Worm (Caenorhabditis elegans) whole organism, late embryonic: Measurements from ENCODE around the gene cct-1.

Source experiments
- T23F11.4 ChIP-seq: fragments of 200-800 bp; sonication (Bioruptor generic); optimal IDR thresholded peaks from 2 replicates; lab custom pipeline; 2018; ENCODE audit warnings: mild to moderate bottlenecking, missing genetic modification characterization, missing compliant biosample characterization
- ama-1 ChIP-seq: fragments of 150-350 bp; optimal IDR thresholded peaks from 2 replicates; lab custom pipeline; 2014
- ceh-48 ChIP-seq: sonication (generic microtip); optimal IDR thresholded peaks from 2 replicates; lab custom pipeline; 2016; ENCODE audit warnings: missing genetic modification characterization, inconsistent platforms, missing compliant biosample characterization
- ceh-9 ChIP-seq: sonication (generic microtip); optimal IDR thresholded peaks from 2 replicates; lab custom pipeline; 2016; ENCODE audit warnings: mild to moderate bottlenecking, missing genetic modification characterization, inconsistent platforms, missing compliant biosample characterization
- ets-4 ChIP-seq: sonication (generic microtip); optimal IDR thresholded peaks from 2 replicates; lab custom pipeline; 2016; ENCODE audit warnings: missing genetic modification characterization, missing compliant biosample characterization
- fkh-10 ChIP-seq: fragments of 150-350 bp; optimal IDR thresholded peaks from 2 replicates; lab custom pipeline; 2014; ENCODE audit warnings: missing biosample characterization, missing genetic modification reagents, missing genetic modification characterization
- hlh-6 ChIP-seq: sonication (generic microtip); optimal IDR thresholded peaks from 2 replicates; lab custom pipeline; 2016; ENCODE audit warnings: missing genotype, missing genetic modification characterization, missing compliant biosample characterization
- pat-9 ChIP-seq: fragments of 200-800 bp; sonication (Bioruptor generic); optimal IDR thresholded peaks from 2 replicates; lab custom pipeline; 2018; ENCODE audit warnings: mild to moderate bottlenecking, missing genetic modification characterization, moderate library complexity, missing compliant biosample characterization
- ref-2 ChIP-seq: sonication (generic microtip); optimal IDR thresholded peaks from 2 replicates; lab custom pipeline; 2016; ENCODE audit warnings: missing genetic modification characterization, missing compliant biosample characterization
- rnt-1 ChIP-seq: sonication (generic microtip); optimal IDR thresholded peaks from 2 replicates; lab custom pipeline; 2016; ENCODE audit warnings: missing genetic modification characterization, missing compliant biosample characterization
- sdc-2 ChIP-seq: sonication (generic microtip); optimal IDR thresholded peaks from 2 replicates; lab custom pipeline; 2016; ENCODE audit warnings: missing genotype, missing genetic modification characterization, missing compliant biosample characterization
- sox-4 ChIP-seq: sonication (generic microtip); optimal IDR thresholded peaks from 2 replicates; lab custom pipeline; 2017; ENCODE audit warnings: mild to moderate bottlenecking, missing genetic modification characterization, inconsistent platforms, missing compliant biosample characterization
- tbx-2 ChIP-seq: sonication (generic microtip); optimal IDR thresholded peaks from 2 replicates; lab custom pipeline; 2016; ENCODE audit warnings: missing genetic modification characterization, missing compliant biosample characterization
- unc-42 ChIP-seq: sonication (generic microtip); optimal IDR thresholded peaks from 2 replicates; lab custom pipeline; 2016; ENCODE audit warnings: missing genotype, missing genetic modification characterization, missing compliant biosample characterization

- TF ChIP-seq ets-4 (tag; lab: Kevin White, UChicago) (no peak), fkh-10 (GFP tag; lab: Kevin White, UChicago) (no peak), ref-2 (tag; lab: Kevin White, UChicago) (no peak), hlh-6 (tag; lab: Kevin White, UChicago) (no peak), rnt-1 (tag; lab: Kevin White, UChicago) (no peak), unc-42 (tag; lab: Kevin White, UChicago) (no peak), ceh-9 (tag; lab: Kevin White, UChicago) (no peak), T23F11.4 (no peak), ceh-48 (tag; lab: Kevin White, UChicago) (no peak), pat-9 (tag; lab: Kevin White, UChicago) (no peak), tbx-2 (no peak), ama-1 (no peak), sox-4 (tag; lab: Kevin White, UChicago) (no peak), sdc-2 (tag; lab: Kevin White, UChicago) (no peak)
Measured at ce11 chrII:8156845-8157373, 28.3 kb upstream of the cct-1 start, which contains the start of the genes tub-1 and tmem-138.
